Fruit fly (Drosophila melanogaster): ENCODE data around the gene CG4957.

DNA sequence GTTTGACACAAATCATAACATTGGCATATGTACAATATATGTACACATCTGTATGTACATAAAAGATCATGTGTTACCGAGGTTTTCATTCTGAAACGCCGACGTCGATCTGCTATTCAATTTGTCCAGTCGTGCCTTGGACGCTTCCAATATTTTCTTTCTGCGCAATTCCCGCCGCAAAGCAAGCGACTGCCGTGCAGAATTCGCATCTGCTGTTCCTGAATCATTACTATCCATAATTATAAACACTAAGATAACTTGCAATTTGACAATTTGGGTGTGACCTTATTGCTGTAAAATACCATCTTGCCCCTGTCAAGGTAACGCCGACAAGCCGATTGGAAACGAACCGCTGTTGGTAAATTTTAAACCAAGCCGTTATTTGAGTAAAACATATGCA, 43.1 kb downstream of the CG4957 start:
- no peak for TF ChIP-seq CG34406 (GFP tag; optimal IDR thresholded peaks at IDR 0.05)
- peak; percentile 69 for TF ChIP-seq fkh (GFP tag; optimal IDR thresholded peaks at IDR 0.05)
- TF ChIP-seq Met (GFP tag; optimal IDR thresholded peaks at IDR 0.05) = no peak
- no peak for TF ChIP-seq spab (GFP tag; optimal IDR thresholded peaks at IDR 0.05)
- TF ChIP-seq CG11294 (GFP tag; IDR thresholded peaks at IDR 0.05) = no peak
- no peak for TF ChIP-seq Hr39 (GFP tag; optimal IDR thresholded peaks at IDR 0.05)
- no peak for TF ChIP-seq OdsH (GFP tag; optimal IDR thresholded peaks at IDR 0.05)
- TF ChIP-seq eg (GFP tag; IDR thresholded peaks at IDR 0.05) = no peak
- TF ChIP-seq Hr4 (GFP tag; optimal IDR thresholded peaks at IDR 0.05) = no peak
- no peak for TF ChIP-seq svp (GFP tag)
- TF ChIP-seq net (GFP tag; optimal IDR thresholded peaks at IDR 0.05) = no peak
- no peak for TF ChIP-seq fd85E (GFP tag; optimal IDR thresholded peaks at IDR 0.05)

All from whole organism, prepupa.